Fruit fly (Drosophila melanogaster): Measurements from ENCODE around the gene rpk.

DNA sequence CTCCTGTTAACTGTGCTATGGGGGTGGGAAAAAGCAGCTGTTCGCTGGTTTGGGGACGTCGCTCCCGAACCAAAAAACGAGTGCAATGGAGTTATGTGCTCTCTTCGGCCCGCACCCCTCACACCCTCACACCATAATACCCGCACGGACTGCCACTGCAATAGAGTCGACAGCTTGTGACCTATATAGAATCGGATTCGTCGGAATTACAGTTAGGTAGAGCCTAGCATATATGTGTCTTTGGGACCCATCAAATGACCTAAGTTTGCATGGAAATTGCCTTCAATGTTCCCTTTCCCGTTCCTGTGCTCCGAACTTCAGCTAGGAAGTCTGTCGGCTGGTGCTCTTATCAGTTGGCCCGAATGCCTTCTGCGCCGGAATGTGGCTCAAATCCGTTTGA lies 18.4 kb downstream of the rpk start:
- TF ChIP-seq h (optimal IDR thresholded peaks at IDR 0.05) (no peak), psq (optimal IDR thresholded peaks at IDR 0.05) (no peak), insv (optimal IDR thresholded peaks at IDR 0.05) (no peak)
